Fruit fly (Drosophila melanogaster): Measurements from ENCODE around the gene CG14540.

CG14540 gene

dm6 chr3R:26005978-26006934 is 47.2 kb downstream of the CG14540 start:
- TF ChIP-seq cg (GFP tag; optimal IDR thresholded peaks at IDR 0.05) (peak; percentile 93), tgo (GFP tag; IDR thresholded peaks at IDR 0.05) (no peak), CG6791 (GFP tag; IDR thresholded peaks at IDR 0.05; ENCODE audit: partially characterized antibody) (peak; percentile 66; the same call in 2 of the 3 replicates), scrt (GFP tag; optimal IDR thresholded peaks at IDR 0.05) (no peak), nau (GFP tag; optimal IDR thresholded peaks at IDR 0.05) (no peak), CG18262 (tag; optimal IDR thresholded peaks at IDR 0.05) (peak; percentile 21), en (GFP tag; optimal IDR thresholded peaks at IDR 0.05) (no peak), crp (GFP tag; optimal IDR thresholded peaks at IDR 0.05) (no peak), onecut (GFP tag; IDR thresholded peaks at IDR 0.05) (no peak), HLHmδ (GFP tag; optimal IDR thresholded peaks at IDR 0.05) (peak; percentile 100), ci (GFP tag; IDR thresholded peaks at IDR 0.05) (peak; percentile 72; the same call in 2 of the 3 replicates), Rx (GFP tag; IDR thresholded peaks at IDR 0.05) (no peak), nerfin-2 (GFP tag; IDR thresholded peaks at IDR 0.05; ENCODE audit: partially characterized antibody) (no peak), cad (GFP tag; optimal IDR thresholded peaks at IDR 0.05) (peak; percentile 93), CG1792 (GFP tag; optimal IDR thresholded peaks at IDR 0.05) (no peak), PHDP (tag; optimal IDR thresholded peaks at IDR 0.05) (no peak), CG17912 (GFP tag; optimal IDR thresholded peaks at IDR 0.05) (no peak), fd64A (GFP tag; optimal IDR thresholded peaks at IDR 0.05) (no peak), gcm2 (GFP tag; optimal IDR thresholded peaks at IDR 0.05) (no peak), trem (tag; optimal IDR thresholded peaks at IDR 0.05) (peak; percentile 28), CG16779 (GFP tag; IDR thresholded peaks at IDR 0.05) (no peak), sna (GFP tag; IDR thresholded peaks at IDR 0.05; ENCODE audit: partially characterized antibody) (peak; percentile 45; the same call in 1 of the 2 replicates), seq (GFP tag; IDR thresholded peaks at IDR 0.05) (peak; percentile 43; the same call in 1 of the 2 replicates), otp (GFP tag; IDR thresholded peaks at IDR 0.05) (peak; percentile 56; the same call in 1 of the 3 replicates), schlank (tag; optimal IDR thresholded peaks at IDR 0.05) (no peak), Adf1 (GFP tag; IDR thresholded peaks at IDR 0.05) (peak; percentile 83), CG34422 (GFP tag; IDR thresholded peaks at IDR 0.05) (0 out of 3 replicates have a peak, but pooled peaks have one; percentile 25), gro (GFP tag; optimal IDR thresholded peaks at IDR 0.05) (peak; percentile 67), jigr1 (GFP tag; IDR thresholded peaks at IDR 0.05) (no peak), ttk (GFP tag; IDR thresholded peaks at IDR 0.05) (0 out of 2 replicates have a peak, but pooled peaks have one; percentile 12), Med (GFP tag) (peak; percentile 76), CG31224 (GFP tag; IDR thresholded peaks at IDR 0.05) (no peak), gt (GFP tag; IDR thresholded peaks at IDR 0.05) (no peak), Hey (tag; optimal IDR thresholded peaks at IDR 0.05) (peak; percentile 68), Usf (GFP tag; optimal IDR thresholded peaks at IDR 0.05) (no peak), esg (GFP tag; conservative IDR thresholded peaks at IDR 0.05) (no peak), bsh (GFP tag; optimal IDR thresholded peaks at IDR 0.05) (peak; percentile 3 to 22), crol (GFP tag; IDR thresholded peaks at IDR 0.05) (peak; percentile 87), CG11398 (GFP tag; optimal IDR thresholded peaks at IDR 0.05) (no peak), chinmo (GFP tag; IDR thresholded peaks at IDR 0.05; ENCODE audit: partially characterized antibody) (peak; percentile 97), CG17829 (tag; optimal IDR thresholded peaks at IDR 0.05) (peak; percentile 57), CG13287 (GFP tag; IDR thresholded peaks at IDR 0.05; ENCODE audit: partially characterized antibody) (peak; percentile 21; the same call in 1 of the 2 replicates), Nf-YC (tag; optimal IDR thresholded peaks at IDR 0.05) (peak; percentile 68), Xbp1 (GFP tag; optimal IDR thresholded peaks at IDR 0.05) (no peak), CG8765 (GFP tag; IDR thresholded peaks at IDR 0.05) (no peak), CG9817 (tag; optimal IDR thresholded peaks at IDR 0.05) (no peak), ap (GFP tag; IDR thresholded peaks at IDR 0.05) (0 out of 2 replicates have a peak, but pooled peaks have one; percentile 13), Nf-YA (GFP tag; IDR thresholded peaks at IDR 0.05) (no peak)
